Worm (Caenorhabditis elegans) whole organism, mixed stage, embryonic: ENCODE data around the gene F55H2.7.
A peak's percentile ranks its signal among the peaks of the same experiment; 100 is the strongest.

Experiments used
- M03D4.4 ChIP-seq: sonication (generic microtip); optimal IDR thresholded peaks from 2 replicates; lab custom pipeline; 2017; ENCODE audit warnings: mild to moderate bottlenecking, missing genetic modification characterization, missing compliant biosample characterization
- blmp-1 ChIP-seq: fragments of 150-350 bp; optimal IDR thresholded peaks from 2 replicates; lab custom pipeline; 2014; ENCODE audit warnings: missing biosample characterization, missing genetic modification characterization
- ceh-39 ChIP-seq: fragments of 150-350 bp; optimal IDR thresholded peaks from 2 replicates; lab custom pipeline; 2014; ENCODE audit warnings: missing biosample characterization, missing genetic modification characterization
- ceh-43 ChIP-seq: fragments of 200-800 bp; sonication (Bioruptor generic); optimal IDR thresholded peaks from 2 replicates; lab custom pipeline; 2018; ENCODE audit warnings: mild to moderate bottlenecking, missing genetic modification characterization, moderate library complexity, missing compliant biosample characterization
- ceh-83 ChIP-seq: fragments of 200-800 bp; sonication (Bioruptor generic); optimal IDR thresholded peaks from 2 replicates; lab custom pipeline; 2018; ENCODE audit warnings: mild to moderate bottlenecking, missing genetic modification characterization, missing compliant biosample characterization
- ces-1 ChIP-seq: fragments of 150-350 bp; optimal IDR thresholded peaks from 2 replicates; lab custom pipeline; 2014; ENCODE audit warnings: missing biosample characterization, missing genetic modification reagents, missing genetic modification characterization
- cnd-1 ChIP-seq: fragments of 200-800 bp; sonication (Bioruptor generic); optimal IDR thresholded peaks from 2 replicates; lab custom pipeline; 2018; ENCODE audit warnings: mild to moderate bottlenecking, missing genetic modification characterization, missing compliant biosample characterization
- drap-1 ChIP-seq: fragments of 200-800 bp; sonication (Bioruptor generic); optimal IDR thresholded peaks from 3 replicates; lab custom pipeline; 2018; ENCODE audit warnings: mild to moderate bottlenecking, missing genetic modification characterization, missing compliant biosample characterization
- elt-1 ChIP-seq: sonication (generic microtip); optimal IDR thresholded peaks from 2 replicates; lab custom pipeline; 2017; ENCODE audit warnings: missing genetic modification characterization, mild to moderate bottlenecking, missing compliant biosample characterization, antibody characterized with exemption, moderate library complexity, borderline replicate concordance; ENCODE audit not compliant: insufficient read depth
- elt-3 ChIP-seq: fragments of 150-350 bp; optimal IDR thresholded peaks from 2 replicates; lab custom pipeline; 2014; ENCODE audit warnings: missing biosample characterization, missing genetic modification characterization
- ham-2 ChIP-seq: fragments of 200-800 bp; sonication (Bioruptor generic); optimal IDR thresholded peaks from 2 replicates; lab custom pipeline; 2018; ENCODE audit warnings: mild to moderate bottlenecking, missing genetic modification characterization, missing compliant biosample characterization
- hlh-1 ChIP-seq: fragments of 150-350 bp; optimal IDR thresholded peaks from 2 replicates; lab custom pipeline; 2014; ENCODE audit warnings: missing biosample characterization, missing genetic modification reagents, missing genetic modification characterization
- lin-13 ChIP-seq: fragments of 150-350 bp; optimal IDR thresholded peaks from 2 replicates; lab custom pipeline; 2014; ENCODE audit warnings: missing biosample characterization, missing genetic modification characterization
- lin-32 ChIP-seq: fragments of 200-800 bp; sonication (Bioruptor generic); optimal IDR thresholded peaks from 2 replicates; lab custom pipeline; 2018; ENCODE audit warnings: mild to moderate bottlenecking, missing genetic modification characterization, missing compliant biosample characterization
- lsy-2 ChIP-seq: fragments of 150-350 bp; optimal IDR thresholded peaks from 2 replicates; lab custom pipeline; 2014; ENCODE audit warnings: missing biosample characterization, missing genetic modification characterization
- mab-5 ChIP-seq: fragments of 150-350 bp; optimal IDR thresholded peaks from 2 replicates; lab custom pipeline; 2014; ENCODE audit warnings: missing biosample characterization, missing genetic modification characterization
- mep-1 ChIP-seq: fragments of 150-350 bp; optimal IDR thresholded peaks from 2 replicates; lab custom pipeline; 2017; ENCODE audit warnings: missing biosample characterization, missing genetic modification reagents, missing genetic modification characterization, inconsistent platforms
- mls-2 ChIP-seq: sonication (generic microtip); optimal IDR thresholded peaks from 2 replicates; lab custom pipeline; 2016; ENCODE audit warnings: mild to moderate bottlenecking, missing genetic modification characterization, moderate library complexity, missing compliant biosample characterization
- nhr-2 ChIP-seq: fragments of 150-350 bp; optimal IDR thresholded peaks from 2 replicates; lab custom pipeline; 2014; ENCODE audit warnings: missing biosample characterization, missing genetic modification characterization
- nhr-237 ChIP-seq: fragments of 150-350 bp; optimal IDR thresholded peaks from 2 replicates; lab custom pipeline; 2014; ENCODE audit warnings: missing biosample characterization, missing genetic modification characterization
- nhr-28 ChIP-seq: fragments of 150-350 bp; optimal IDR thresholded peaks from 2 replicates; lab custom pipeline; 2014; ENCODE audit warnings: missing biosample characterization, missing genetic modification characterization
- nhr-76 ChIP-seq: sonication (generic microtip); optimal IDR thresholded peaks from 2 replicates; lab custom pipeline; 2017; ENCODE audit warnings: missing biosample characterization, missing genetic modification characterization
- pha-4 ChIP-seq: fragments of 150-350 bp; optimal IDR thresholded peaks from 2 replicates; lab custom pipeline; 2018; ENCODE audit warnings: missing biosample characterization, missing genetic modification reagents, missing genetic modification characterization
- sem-2 ChIP-seq: fragments of 200-800 bp; sonication (Bioruptor generic); optimal IDR thresholded peaks from 2 replicates; lab custom pipeline; 2018; ENCODE audit warnings: mild to moderate bottlenecking, missing genetic modification characterization, missing compliant biosample characterization
- snpc-4 ChIP-seq: fragments of 150-350 bp; optimal IDR thresholded peaks from 2 replicates; lab custom pipeline; 2014; ENCODE audit warnings: missing biosample characterization, missing genetic modification characterization
- sptf-1 ChIP-seq: sonication (generic microtip); optimal IDR thresholded peaks from 2 replicates; lab custom pipeline; 2017; ENCODE audit warnings: mild to moderate bottlenecking, missing genetic modification characterization, moderate library complexity, missing compliant biosample characterization
- tbx-8 ChIP-seq: fragments of 200-800 bp; sonication (Bioruptor generic); optimal IDR thresholded peaks from 2 replicates; lab custom pipeline; 2018; ENCODE audit warnings: mild to moderate bottlenecking, missing genetic modification characterization, moderate library complexity, missing compliant biosample characterization
- unc-120 ChIP-seq: sonication (generic microtip); optimal IDR thresholded peaks from 2 replicates; lab custom pipeline; 2017; ENCODE audit warnings: missing genetic modification characterization, missing compliant biosample characterization; ENCODE audit not compliant: poor library complexity, severe bottlenecking
- unc-39 ChIP-seq: fragments of 150-350 bp; optimal IDR thresholded peaks from 2 replicates; lab custom pipeline; 2014; ENCODE audit warnings: missing biosample characterization, missing genetic modification characterization
- unc-62 ChIP-seq: fragments of 150-350 bp; optimal IDR thresholded peaks from 2 replicates; lab custom pipeline; 2014; ENCODE audit warnings: missing biosample characterization, missing genetic modification reagents, missing genetic modification characterization
- zip-8 ChIP-seq: fragments of 150-350 bp; optimal IDR thresholded peaks from 2 replicates; lab custom pipeline; 2014; ENCODE audit warnings: missing biosample characterization, missing genetic modification characterization
- ztf-11 ChIP-seq: fragments of 150-350 bp; optimal IDR thresholded peaks from 2 replicates; lab custom pipeline; 2014; ENCODE audit warnings: missing biosample characterization, missing genetic modification characterization

F55H2.7 gene

ce11 chrIII:9558463-9558862 lies 42.4 kb upstream of the F55H2.7 start, which contains the start of gene C48B4.6:
C48B4.6 (minus strand) TSS chrIII:9558563.
- TF ChIP-seq blmp-1 (tag; lab: Kevin White, UChicago) (no peak), unc-62 (GFP tag; lab: Kevin White, UChicago) (no peak), nhr-28 (tag; lab: Kevin White, UChicago) (no peak), sem-2 (no peak), nhr-237 (tag; lab: Kevin White, UChicago) (no peak), mep-1 (tag; lab: Kevin White, UChicago) (no peak), tbx-8 (GFP tag; lab: Kevin White, UChicago) (no peak), ceh-43 (GFP tag; lab: Kevin White, UChicago) (no peak), ces-1 (GFP tag; lab: Kevin White, UChicago) (no peak), elt-3 (no peak), lin-32 (no peak), elt-1 (tag; lab: Kevin White, UChicago) (no peak), M03D4.4 (tag; lab: Kevin White, UChicago) (no peak), snpc-4 (tag; lab: Kevin White, UChicago) (no peak), unc-39 (no peak), hlh-1 (no peak), ceh-83 (GFP tag; lab: Kevin White, UChicago) (no peak), cnd-1 (tag; lab: Kevin White, UChicago) (no peak), sptf-1 (no peak), ztf-11 (tag; lab: Kevin White, UChicago) (no peak)

- TF ChIP-seq ceh-43 (GFP tag; lab: Kevin White, UChicago) = no peak
- TF ChIP-seq snpc-4 (tag; lab: Kevin White, UChicago) = no peak
- no peak for TF ChIP-seq mep-1 (tag; lab: Kevin White, UChicago)
- TF ChIP-seq, all 35 proteins: peak for 0
Observed at ce11 chrIII:9556300-9556699, 40.3 kb upstream of the F55H2.7 start, which contains the start of gene ZK1098.11. ZK1098.11 (plus strand) TSS chrIII:9556600.

ce11 chrIII:9546016-9546659 lies 30.1 kb upstream of the F55H2.7 start, which contains the start of gene unc-16:
unc-16 (plus strand) TSS chrIII:9546258.
- no peak for TF ChIP-seq snpc-4 (tag; lab: Kevin White, UChicago)
- peak; percentile 20 for TF ChIP-seq ceh-83 (GFP tag; lab: Kevin White, UChicago)
- peak; percentile 54 for TF ChIP-seq mls-2
- peak; percentile 32 for TF ChIP-seq M03D4.4 (tag; lab: Kevin White, UChicago)
- peak; percentile 77 for TF ChIP-seq lin-13
- TF ChIP-seq cnd-1 (tag; lab: Kevin White, UChicago) = no peak
- no peak for TF ChIP-seq ztf-11 (tag; lab: Kevin White, UChicago)
- peak; percentile 32 for TF ChIP-seq drap-1 (GFP tag; lab: Kevin White, UChicago)
- peak; percentile 27 for TF ChIP-seq unc-120 (tag; lab: Kevin White, UChicago)
- TF ChIP-seq pha-4 (tag; lab: Kevin White, UChicago) = peak; percentile 91
- TF ChIP-seq zip-8 = no peak
- peak; percentile 78 for TF ChIP-seq ces-1 (GFP tag; lab: Kevin White, UChicago)
- TF ChIP-seq mep-1 (tag; lab: Kevin White, UChicago) = peak; percentile 78
- TF ChIP-seq nhr-237 (tag; lab: Kevin White, UChicago) = peak; percentile 65
- TF ChIP-seq nhr-76 = no peak
- TF ChIP-seq ceh-39 = peak; percentile 47
- TF ChIP-seq tbx-8 (GFP tag; lab: Kevin White, UChicago) = no peak
- no peak for TF ChIP-seq ceh-43 (GFP tag; lab: Kevin White, UChicago)
- no peak for TF ChIP-seq elt-3
- peak; percentile 49 for TF ChIP-seq elt-1 (tag; lab: Kevin White, UChicago)
- TF ChIP-seq unc-62 (GFP tag; lab: Kevin White, UChicago) = peak; percentile 91
- TF ChIP-seq hlh-1 = peak; percentile 47
- no peak for TF ChIP-seq unc-39
- TF ChIP-seq blmp-1 (tag; lab: Kevin White, UChicago) = no peak
- peak; percentile 22 for TF ChIP-seq ham-2
- peak; percentile 98 for TF ChIP-seq lsy-2
- TF ChIP-seq nhr-2 (tag; lab: Kevin White, UChicago) = no peak

- TF ChIP-seq lsy-2 (no peak), nhr-237 (tag; lab: Kevin White, UChicago) (no peak), ztf-11 (tag; lab: Kevin White, UChicago) (no peak), ceh-83 (GFP tag; lab: Kevin White, UChicago) (no peak), nhr-28 (tag; lab: Kevin White, UChicago) (no peak), mab-5 (tag; lab: Kevin White, UChicago) (no peak), tbx-8 (GFP tag; lab: Kevin White, UChicago) (no peak)
Observed at ce11 chrIII:9544820-9545219, 28.8 kb upstream of the F55H2.7 start, which contains the start of gene ZK1098.12. ZK1098.12 (plus strand) TSS chrIII:9545120.
